Fruit fly (Drosophila melanogaster) whole organism, prepupa: ENCODE measurements around the gene drongo.

Experiments
- Blimp-1 ChIP-seq: fragments of 200-800 bp; sonication (Bioruptor generic); optimal IDR thresholded peaks from 3 replicates; lab custom pipeline; 2017; ENCODE audit warnings: missing biosample characterization, missing genetic modification characterization, mild to moderate bottlenecking, moderate library complexity, missing genetic modification reagents
- CG10631 ChIP-seq: fragments of 200-800 bp; sonication (Bioruptor generic); optimal IDR thresholded peaks from 2 replicates; lab custom pipeline; 2016; ENCODE audit warnings: missing biosample characterization, missing genetic modification characterization
- CG10669 ChIP-seq: fragments of 200-800 bp; sonication (Bioruptor generic); optimal IDR thresholded peaks from 3 replicates; lab custom pipeline; 2018; ENCODE audit warnings: missing biosample characterization, mild to moderate bottlenecking, missing genetic modification characterization, moderate library complexity
- CG11294 ChIP-seq: fragments of 200-800 bp; sonication (Bioruptor generic); IDR thresholded peaks from 2 replicates; pipeline ENCODE4 v1.3.6; 2022; ENCODE audit warnings: missing biosample characterization, missing genetic modification characterization
- CG11762 ChIP-seq: fragments of 200-800 bp; sonication (Bioruptor generic); optimal IDR thresholded peaks from 3 replicates; lab custom pipeline; 2016; ENCODE audit warnings: missing biosample characterization, missing genetic modification characterization; ENCODE audit not compliant: insufficient read depth
- CG11902 ChIP-seq: fragments of 200-800 bp; sonication (Bioruptor generic); optimal IDR thresholded peaks from 3 replicates; lab custom pipeline; 2016; ENCODE audit warnings: missing biosample characterization, missing genetic modification characterization
- CG16779 ChIP-seq: fragments of 200-800 bp; sonication (Bioruptor generic); optimal IDR thresholded peaks from 3 replicates; lab custom pipeline; 2017; ENCODE audit warnings: missing biosample characterization, mild to moderate bottlenecking, missing genetic modification characterization
- CG31627 ChIP-seq: fragments of 200-800 bp; sonication (Bioruptor generic); optimal IDR thresholded peaks from 3 replicates; lab custom pipeline; 2016; ENCODE audit warnings: missing biosample characterization, missing genetic modification characterization
- CG32006 ChIP-seq: fragments of 200-800 bp; sonication (Bioruptor generic); optimal IDR thresholded peaks from 3 replicates; lab custom pipeline; 2017; ENCODE audit warnings: missing biosample characterization, mild to moderate bottlenecking, missing genetic modification characterization
- CG3919 ChIP-seq: fragments of 200-800 bp; sonication (Bioruptor generic); optimal IDR thresholded peaks from 3 replicates; lab custom pipeline; 2016; ENCODE audit warnings: missing biosample characterization, missing genetic modification characterization
- CG4318 ChIP-seq: fragments of 200-800 bp; sonication (Bioruptor generic); optimal IDR thresholded peaks from 3 replicates; lab custom pipeline; 2017; ENCODE audit warnings: missing biosample characterization, mild to moderate bottlenecking, missing genetic modification characterization
- CG6163 ChIP-seq: fragments of 200-800 bp; sonication (Bioruptor generic); IDR thresholded peaks from 3 replicates; pipeline ENCODE4 v1.3.6; 2022; ENCODE audit warnings: missing biosample characterization, missing genetic modification characterization
- CG6808 ChIP-seq: fragments of 200-800 bp; sonication (Bioruptor generic); optimal IDR thresholded peaks from 3 replicates; lab custom pipeline; 2017; ENCODE audit warnings: missing biosample characterization, missing genetic modification characterization, mild to moderate bottlenecking, moderate library complexity, missing genetic modification reagents
- CG7368 ChIP-seq: fragments of 200-800 bp; sonication (Bioruptor generic); optimal IDR thresholded peaks from 3 replicates; lab custom pipeline; 2016; ENCODE audit warnings: missing biosample characterization, missing genetic modification characterization
- CG8119 ChIP-seq: fragments of 200-800 bp; sonication (Bioruptor generic); IDR thresholded peaks from 3 replicates; pipeline ENCODE4 v1.3.6; 2022; ENCODE audit warnings: missing biosample characterization, missing genetic modification characterization
- CG8319 ChIP-seq: fragments of 200-800 bp; sonication (Bioruptor generic); optimal IDR thresholded peaks from 3 replicates; lab custom pipeline; 2016; ENCODE audit warnings: missing biosample characterization, missing genetic modification characterization
- CG8632 ChIP-seq: fragments of 200-800 bp; sonication (Bioruptor generic); optimal IDR thresholded peaks from 3 replicates; lab custom pipeline; 2016; ENCODE audit warnings: missing biosample characterization, missing genetic modification characterization
- Eip75B ChIP-seq: fragments of 200-800 bp; sonication (Bioruptor generic); optimal IDR thresholded peaks from 3 replicates; lab custom pipeline; 2016; ENCODE audit warnings: missing biosample characterization, missing genetic modification characterization
- Eip78C ChIP-seq: fragments of 200-800 bp; sonication (Bioruptor generic); peaks from one replicate; lab custom pipeline; 2016; ENCODE audit warnings: missing biosample characterization, missing genetic modification characterization
- Eip93F ChIP-seq: fragments of 200-800 bp; sonication (Bioruptor generic); optimal IDR thresholded peaks from 2 replicates; lab custom pipeline; 2016; ENCODE audit warnings: missing biosample characterization, mild to moderate bottlenecking, missing genetic modification characterization
- Ets21C ChIP-seq: fragments of 200-800 bp; sonication (Bioruptor generic); optimal IDR thresholded peaks from 3 replicates; lab custom pipeline; 2016; ENCODE audit warnings: missing biosample characterization, missing genetic modification characterization
- Ets96B ChIP-seq: fragments of 200-800 bp; optimal IDR thresholded peaks from 2 replicates; lab custom pipeline; 2019; ENCODE audit warnings: missing biosample characterization, mild to moderate bottlenecking, missing genetic modification characterization, moderate library complexity
- Hr39 ChIP-seq: fragments of 200-800 bp; sonication (Bioruptor generic); optimal IDR thresholded peaks from 2 replicates; lab custom pipeline; 2016; ENCODE audit warnings: missing biosample characterization, missing genetic modification characterization
- Hr4 ChIP-seq: fragments of 200-800 bp; sonication (Bioruptor generic); optimal IDR thresholded peaks from 3 replicates; lab custom pipeline; 2016; ENCODE audit warnings: missing biosample characterization, missing genetic modification characterization
- Lpt ChIP-seq: fragments of 200-800 bp; sonication (Bioruptor generic); optimal IDR thresholded peaks from 3 replicates; lab custom pipeline; 2016; ENCODE audit warnings: missing biosample characterization, missing genetic modification characterization
- OdsH ChIP-seq: fragments of 200-800 bp; sonication (Bioruptor generic); optimal IDR thresholded peaks from 3 replicates; lab custom pipeline; 2016; ENCODE audit warnings: missing biosample characterization, missing genetic modification characterization
- Sox102F ChIP-seq: fragments of 200-800 bp; sonication (Bioruptor generic); optimal IDR thresholded peaks from 2 replicates; lab custom pipeline; 2016; ENCODE audit warnings: missing biosample characterization, mild to moderate bottlenecking, missing genetic modification characterization
- Sox15 ChIP-seq: fragments of 200-800 bp; sonication (Bioruptor generic); optimal IDR thresholded peaks from 3 replicates; lab custom pipeline; 2016; ENCODE audit warnings: missing biosample characterization, missing genetic modification characterization
- achi ChIP-seq: fragments of 200-800 bp; sonication (Bioruptor generic); optimal IDR thresholded peaks from 3 replicates; lab custom pipeline; 2016; ENCODE audit warnings: missing biosample characterization, missing genetic modification characterization
- acj6 ChIP-seq: fragments of 200-800 bp; sonication (Bioruptor generic); optimal IDR thresholded peaks from 3 replicates; lab custom pipeline; 2016; ENCODE audit warnings: missing biosample characterization, missing genetic modification characterization
- cyc ChIP-seq: fragments of 200-800 bp; sonication (Bioruptor generic); optimal IDR thresholded peaks from 3 replicates; lab custom pipeline; 2016; ENCODE audit warnings: missing biosample characterization, missing genetic modification characterization
- dac ChIP-seq: fragments of 200-800 bp; sonication (Bioruptor generic); optimal IDR thresholded peaks from 2 replicates; lab custom pipeline; 2017; ENCODE audit warnings: missing biosample characterization, mild to moderate bottlenecking, missing genetic modification characterization
- dsx ChIP-seq: fragments of 200-800 bp; optimal IDR thresholded peaks from 3 replicates; lab custom pipeline; 2019; ENCODE audit warnings: missing biosample characterization, mild to moderate bottlenecking, missing genetic modification characterization, moderate library complexity; ENCODE audit not compliant: poor library complexity, severe bottlenecking
- eg ChIP-seq: fragments of 200-800 bp; sonication (Bioruptor generic); IDR thresholded peaks from 3 replicates; pipeline ENCODE4 v1.3.6; 2022; ENCODE audit warnings: missing biosample characterization, missing genetic modification characterization
- esn ChIP-seq: fragments of 200-800 bp; sonication (Bioruptor generic); optimal IDR thresholded peaks from 2 replicates; lab custom pipeline; 2016; ENCODE audit warnings: missing biosample characterization, mild to moderate bottlenecking, missing genetic modification characterization, moderate library complexity
- fd59A ChIP-seq: fragments of 200-800 bp; sonication (Bioruptor generic); optimal IDR thresholded peaks from 2 replicates; lab custom pipeline; 2017; ENCODE audit warnings: missing biosample characterization, mild to moderate bottlenecking, missing genetic modification characterization, missing genetic modification reagents
- fd85E ChIP-seq: fragments of 200-800 bp; sonication (Bioruptor generic); optimal IDR thresholded peaks from 3 replicates; lab custom pipeline; 2016; ENCODE audit warnings: missing biosample characterization, missing genetic modification characterization
- fkh ChIP-seq: fragments of 200-800 bp; sonication (Bioruptor generic); optimal IDR thresholded peaks from 3 replicates; lab custom pipeline; 2017; ENCODE audit warnings: missing biosample characterization, mild to moderate bottlenecking, missing genetic modification characterization, moderate library complexity
- lz ChIP-seq: fragments of 200-800 bp; sonication (Bioruptor generic); optimal IDR thresholded peaks from 3 replicates; lab custom pipeline; 2016; ENCODE audit warnings: missing biosample characterization, missing genetic modification characterization
- net ChIP-seq: fragments of 200-800 bp; sonication (Bioruptor generic); optimal IDR thresholded peaks from 3 replicates; lab custom pipeline; 2016; ENCODE audit warnings: missing biosample characterization, missing genetic modification characterization
- pdm3 ChIP-seq: fragments of 200-800 bp; sonication (Bioruptor generic); optimal IDR thresholded peaks from 3 replicates; lab custom pipeline; 2016; ENCODE audit warnings: missing biosample characterization, missing genetic modification characterization
- salr ChIP-seq, 2 experiments: fragments of 200-800 bp; sonication (Bioruptor generic); optimal IDR thresholded peaks; 3 replicates each; lab custom pipeline; 2016 to 2018; ENCODE audit warnings: missing biosample characterization in 2 of 2, missing genetic modification characterization in 2 of 2, mild to moderate bottlenecking in 1 of 2
- spab ChIP-seq: fragments of 200-800 bp; sonication (Bioruptor generic); optimal IDR thresholded peaks from 2 replicates; lab custom pipeline; 2017; ENCODE audit warnings: missing biosample characterization, mild to moderate bottlenecking, missing genetic modification characterization, missing genetic modification reagents
- svp ChIP-seq: fragments of 200-800 bp; sonication (Bioruptor generic); peaks from one replicate; lab custom pipeline; 2016; ENCODE audit warnings: missing biosample characterization, missing genetic modification characterization
- topi ChIP-seq: fragments of 200-800 bp; sonication (Bioruptor generic); optimal IDR thresholded peaks from 3 replicates; lab custom pipeline; 2016; ENCODE audit warnings: missing biosample characterization, missing genetic modification characterization
- vri ChIP-seq: fragments of 200-800 bp; sonication (Bioruptor generic); optimal IDR thresholded peaks from 3 replicates; lab custom pipeline; 2016; ENCODE audit warnings: missing biosample characterization, mild to moderate bottlenecking, missing genetic modification characterization

The drongo gene

dm6 chr2L:850727-851257 lies at the start of gene drongo (continued):
- TF ChIP-seq CG6808 (peak; percentile 37), Sox15 (GFP tag; lab: Kevin White, UChicago) (no peak), dsx (peak; percentile 58), fd85E (GFP tag; lab: Kevin White, UChicago) (no peak), salr (GFP tag; optimal IDR thresholded peaks at IDR 0.05; lab: Kevin White, UChicago) (no peak), CG4318 (GFP tag; lab: Kevin White, UChicago) (no peak), spab (no peak)

- TF ChIP-seq CG16779 (tag; lab: Kevin White, UChicago) = no peak
- TF ChIP-seq svp = peak; percentile 97
- peak; percentile 16 for TF ChIP-seq vri (GFP tag; lab: Kevin White, UChicago)
Observed at dm6 chr2L:898316-898715, 47.4 kb upstream of the drongo start, which contains the start of gene Lsp1beta. TSS of gene Lsp1beta (plus strand) at chr2L:898500.

dm6 chr2L:897124-897523 lies 46.3 kb upstream of the drongo start:
- TF ChIP-seq svp (peak; percentile 24), fd59A (no peak)
- TF ChIP-seq, all 60 proteins: peak for 1

dm6 chr2L:895448-895847 lies 44.6 kb upstream of the drongo start:
- TF ChIP-seq spab (no peak), CG3919 (no peak), dac (GFP tag; lab: Kevin White, UChicago) (no peak), acj6 (GFP tag; lab: Kevin White, UChicago) (no peak), vri (GFP tag; lab: Kevin White, UChicago) (no peak), achi (no peak), Eip78C (GFP tag; lab: Kevin White, UChicago) (no peak), Sox102F (GFP tag; lab: Kevin White, UChicago) (peak; percentile 12), CG10669 (GFP tag; lab: Kevin White, UChicago) (no peak), CG32006 (GFP tag; lab: Kevin White, UChicago) (no peak), CG11902 (no peak), CG6163 (GFP tag; lab: Robert Waterston, UW) (no peak), Ets21C (GFP tag; lab: Kevin White, UChicago) (no peak), Blimp-1 (GFP tag; lab: Kevin White, UChicago) (no peak), esn (peak; percentile 56), CG31627 (GFP tag; lab: Kevin White, UChicago) (peak; percentile 22), eg (GFP tag; lab: Robert Waterston, UW) (0 out of 3 replicates have a peak, but pooled peaks have one; percentile 23), topi (no peak), CG16779 (tag; lab: Kevin White, UChicago) (no peak), CG11294 (no peak), svp (peak; percentile 73), Eip93F (no peak), CG10631 (no peak), CG8632 (no peak), CG8319 (GFP tag; lab: Kevin White, UChicago) (no peak), Eip75B (GFP tag; lab: Kevin White, UChicago) (no peak), CG11762 (GFP tag; lab: Kevin White, UChicago) (no peak), lz (peak; percentile 4), CG8119 (GFP tag; lab: Robert Waterston, UW) (no peak), salr (GFP tag; optimal IDR thresholded peaks at IDR 0.05; lab: Kevin White, UChicago) (no peak), Hr4 (GFP tag; lab: Kevin White, UChicago) (no peak), Hr39 (peak; percentile 21), Ets96B (no peak), fkh (GFP tag; lab: Kevin White, UChicago) (no peak), CG6808 (no peak), CG7368 (GFP tag; lab: Kevin White, UChicago) (no peak), pdm3 (peak; percentile 34), CG4318 (GFP tag; lab: Kevin White, UChicago) (no peak), Lpt (GFP tag; lab: Kevin White, UChicago) (no peak), net (no peak), cyc (GFP tag; lab: Kevin White, UChicago) (no peak), OdsH (GFP tag; lab: Kevin White, UChicago) (peak; percentile 26)
